Fruit fly (Drosophila melanogaster) whole organism, pupa: Measurements from ENCODE around the gene CG11583.
A peak's percentile ranks its signal among the peaks of the same experiment; 100 is the strongest.

Source experiments
- CG10348 ChIP-seq: fragments of 200-800 bp; sonication (Bioruptor generic); IDR thresholded peaks from 2 replicates; pipeline ENCODE4 v1.3.6; 2022; ENCODE audit warnings: missing biosample characterization, missing genetic modification characterization
- CG12605 ChIP-seq: fragments of 200-800 bp; sonication (Bioruptor generic); IDR thresholded peaks from 2 replicates; pipeline ENCODE4 v1.3.6; 2022; ENCODE audit warnings: missing biosample characterization, missing genetic modification characterization
- CG13204 ChIP-seq: fragments of 200-800 bp; sonication (Bioruptor generic); optimal IDR thresholded peaks from 2 replicates; lab custom pipeline; 2018; ENCODE audit warnings: missing biosample characterization, mild to moderate bottlenecking, missing genetic modification characterization, moderate library complexity
- CG14655 ChIP-seq: fragments of 200-800 bp; sonication (Bioruptor generic); optimal IDR thresholded peaks from 3 replicates; lab custom pipeline; 2017; ENCODE audit warnings: mild to moderate bottlenecking, missing biosample characterization, missing genetic modification reagents, missing genetic modification characterization
- CG15710 ChIP-seq: fragments of 200-800 bp; sonication (Bioruptor generic); optimal IDR thresholded peaks from 2 replicates; lab custom pipeline; 2018; ENCODE audit warnings: missing biosample characterization, mild to moderate bottlenecking, missing genetic modification characterization, moderate library complexity
- CG17806 ChIP-seq: fragments of 200-800 bp; sonication (Bioruptor generic); optimal IDR thresholded peaks from 2 replicates; lab custom pipeline; 2018; ENCODE audit warnings: missing biosample characterization, mild to moderate bottlenecking, missing genetic modification characterization, moderate library complexity
- CG32121 ChIP-seq: fragments of 200-800 bp; sonication (Bioruptor generic); IDR thresholded peaks from 2 replicates; pipeline ENCODE4 v1.3.6; 2022; ENCODE audit warnings: missing biosample characterization, missing genetic modification characterization
- CG34367 ChIP-seq: fragments of 200-800 bp; sonication (Bioruptor generic); optimal IDR thresholded peaks from 2 replicates; lab custom pipeline; 2018; ENCODE audit warnings: missing biosample characterization, mild to moderate bottlenecking, missing genetic modification characterization
- CG4496 ChIP-seq: fragments of 200-800 bp; sonication (Bioruptor generic); IDR thresholded peaks from 3 replicates; pipeline ENCODE4 v1.3.6; 2022; ENCODE audit warnings: missing biosample characterization, missing genetic modification characterization
- CG8159 ChIP-seq: fragments of 200-800 bp; sonication (Bioruptor generic); optimal IDR thresholded peaks from 3 replicates; lab custom pipeline; 2018; ENCODE audit warnings: missing biosample characterization, mild to moderate bottlenecking, missing genetic modification characterization, moderate library complexity
- CG8301 ChIP-seq: fragments of 200-800 bp; sonication (Bioruptor generic); optimal IDR thresholded peaks from 2 replicates; lab custom pipeline; 2018; ENCODE audit warnings: missing biosample characterization, mild to moderate bottlenecking, missing genetic modification characterization
- CG9948 ChIP-seq: fragments of 200-800 bp; sonication (Bioruptor generic); optimal IDR thresholded peaks from 2 replicates; lab custom pipeline; 2018; ENCODE audit warnings: missing biosample characterization, mild to moderate bottlenecking, missing genetic modification characterization, moderate library complexity
- D1 ChIP-seq: fragments of 200-800 bp; sonication (Bioruptor generic); optimal IDR thresholded peaks from 2 replicates; lab custom pipeline; 2018; ENCODE audit warnings: missing biosample characterization, mild to moderate bottlenecking, missing genetic modification characterization, moderate library complexity
- EcR ChIP-seq: fragments of 200-800 bp; sonication (Bioruptor generic); optimal IDR thresholded peaks from 3 replicates; lab custom pipeline; 2019; ENCODE audit warnings: missing biosample characterization, missing genetic modification characterization, mild to moderate bottlenecking, moderate library complexity, missing genetic modification reagents
- Ets98B ChIP-seq: fragments of 200-800 bp; sonication (Bioruptor generic); IDR thresholded peaks from 2 replicates; pipeline ENCODE4 v1.3.6; 2022; ENCODE audit warnings: missing biosample characterization, missing genetic modification characterization
- Pif1A ChIP-seq: fragments of 200-800 bp; sonication (Bioruptor generic); optimal IDR thresholded peaks from 3 replicates; lab custom pipeline; 2016; ENCODE audit warnings: missing biosample characterization, missing genetic modification characterization
- Pif1B ChIP-seq: fragments of 200-800 bp; sonication (Bioruptor generic); optimal IDR thresholded peaks from 3 replicates; lab custom pipeline; 2016; ENCODE audit warnings: missing biosample characterization, missing genetic modification characterization
- Snoo ChIP-seq: fragments of 200-800 bp; sonication (Bioruptor generic); optimal IDR thresholded peaks from 3 replicates; lab custom pipeline; 2017; ENCODE audit warnings: missing biosample characterization, mild to moderate bottlenecking, missing genetic modification characterization, inconsistent platforms
- fd96Ca ChIP-seq: fragments of 200-800 bp; sonication (Bioruptor generic); IDR thresholded peaks from 3 replicates; pipeline ENCODE4 v1.3.6; 2022; ENCODE audit warnings: missing biosample characterization, missing genetic modification characterization
- gl ChIP-seq: fragments of 200-800 bp; sonication (Bioruptor generic); optimal IDR thresholded peaks from 2 replicates; lab custom pipeline; 2018; ENCODE audit warnings: missing biosample characterization, mild to moderate bottlenecking, missing genetic modification characterization
- rn ChIP-seq: fragments of 200-800 bp; sonication (Bioruptor generic); IDR thresholded peaks from 2 replicates; pipeline ENCODE4 v1.3.6; 2022; ENCODE audit warnings: missing biosample characterization, missing genetic modification characterization

Gene CG11583

DNA sequence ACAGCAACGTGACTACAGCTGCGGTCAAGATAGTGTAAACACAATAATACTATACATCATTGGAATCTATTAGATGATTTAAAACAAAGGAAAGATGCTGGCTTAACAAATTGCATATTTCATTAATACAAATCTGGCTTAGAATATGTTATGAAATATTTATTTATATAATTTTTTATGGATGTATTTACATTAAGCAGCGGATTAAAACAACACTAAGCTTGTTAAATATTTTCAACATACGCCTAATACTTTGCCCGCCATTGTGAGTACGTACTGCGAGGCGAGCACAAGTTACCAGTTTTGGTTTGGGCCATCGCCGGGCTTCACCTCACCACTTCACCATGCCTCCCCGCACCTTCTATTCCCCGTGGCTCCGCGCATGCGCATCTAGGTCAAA is 12.7 kb downstream of the CG11583 start:
- TF ChIP-seq Pif1B (GFP tag; lab: Kevin White, UChicago) (peak; percentile 75), CG15710 (tag; lab: Kevin White, UChicago) (peak; percentile 81), Ets98B (GFP tag; lab: Robert Waterston, UW) (no peak; the same call in 1 of the 2 replicates), CG8301 (peak; percentile 88), gl (tag; lab: Kevin White, UChicago) (peak; percentile 52), CG9948 (tag; lab: Kevin White, UChicago) (peak; percentile 81), CG34367 (tag; lab: Kevin White, UChicago) (peak; percentile 57), CG17806 (tag; lab: Kevin White, UChicago) (peak; percentile 76), CG32121 (GFP tag; lab: Robert Waterston, UW) (peak; percentile 63), rn (GFP tag; lab: Robert Waterston, UW) (no peak), CG14655 (GFP tag; lab: Kevin White, UChicago) (peak; percentile 82), CG10348 (GFP tag; lab: Robert Waterston, UW) (no peak), CG8159 (tag; lab: Kevin White, UChicago) (peak; percentile 81), CG13204 (GFP tag; lab: Kevin White, UChicago) (no peak), D1 (tag; lab: Kevin White, UChicago) (peak; percentile 66), fd96Ca (GFP tag; lab: Robert Waterston, UW) (0 out of 3 replicates have a peak, but pooled peaks have one; percentile 24), EcR (GFP tag; lab: Kevin White, UChicago) (no peak), Snoo (tag; lab: Kevin White, UChicago) (peak; percentile 76), CG4496 (GFP tag; lab: Robert Waterston, UW) (peak; percentile 67; the same call in 1 of the 3 replicates), Pif1A (peak; percentile 66), CG12605 (GFP tag; lab: Robert Waterston, UW) (peak; percentile 78)
- TF ChIP-seq, all 21 proteins: peak for 16

DNA sequence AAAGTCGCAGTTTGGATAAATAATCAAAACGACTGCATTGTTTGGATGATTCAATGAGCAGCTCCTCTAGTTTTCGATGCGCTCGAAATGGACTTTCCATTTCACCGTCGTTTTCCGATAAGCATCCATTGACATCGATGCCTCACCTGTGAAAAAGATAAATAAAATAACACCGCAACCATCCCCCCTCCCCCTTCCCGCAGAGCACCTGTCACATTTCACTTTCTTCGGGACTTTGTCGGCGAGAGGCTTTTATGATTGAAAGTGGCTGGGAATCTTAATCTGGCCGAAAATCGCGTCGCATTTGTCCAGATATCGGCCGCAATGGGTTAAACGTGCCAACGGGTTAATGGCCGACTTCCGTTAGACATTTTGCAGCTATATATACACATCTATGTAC is 13.4 kb downstream of the CG11583 start:
- TF ChIP-seq CG34367 (tag; lab: Kevin White, UChicago): no peak
- no peak for TF ChIP-seq CG32121 (GFP tag; lab: Robert Waterston, UW)
- TF ChIP-seq Snoo (tag; lab: Kevin White, UChicago): no peak
- TF ChIP-seq CG13204 (GFP tag; lab: Kevin White, UChicago): no peak
- TF ChIP-seq fd96Ca (GFP tag; lab: Robert Waterston, UW): no peak
- TF ChIP-seq rn (GFP tag; lab: Robert Waterston, UW): no peak
- TF ChIP-seq Pif1A: no peak
- TF ChIP-seq CG14655 (GFP tag; lab: Kevin White, UChicago): no peak
- no peak for TF ChIP-seq CG4496 (GFP tag; lab: Robert Waterston, UW)
- no peak for TF ChIP-seq CG8301
- TF ChIP-seq gl (tag; lab: Kevin White, UChicago): no peak
- TF ChIP-seq CG10348 (GFP tag; lab: Robert Waterston, UW): no peak
- TF ChIP-seq D1 (tag; lab: Kevin White, UChicago): no peak
- TF ChIP-seq CG17806 (tag; lab: Kevin White, UChicago): no peak
- TF ChIP-seq CG8159 (tag; lab: Kevin White, UChicago): no peak

DNA sequence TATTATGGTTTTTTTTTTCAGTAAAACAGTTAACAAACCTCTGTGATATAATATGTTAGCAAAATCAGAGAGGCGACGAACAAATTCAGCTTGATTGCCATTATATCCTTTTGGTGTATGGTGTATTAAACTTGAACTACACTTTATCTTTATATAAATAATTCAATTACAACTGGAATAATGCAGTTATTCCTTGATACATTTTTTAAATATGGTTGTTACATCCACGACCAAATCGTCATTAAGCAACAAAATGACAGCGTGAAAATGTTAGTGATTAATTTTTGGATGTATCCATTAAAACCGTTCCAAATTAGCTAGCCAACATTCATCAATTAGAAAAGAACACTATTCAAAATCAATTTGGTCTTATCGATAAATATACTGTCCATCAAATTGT is 15.2 kb downstream of the CG11583 start, which contains the start of gene CG33764:
TSS of gene CG33764 (minus strand) at position 101 of the 400 bp plus-strand sequence.
- TF ChIP-seq Ets98B (GFP tag; lab: Robert Waterston, UW) (no peak), CG14655 (GFP tag; lab: Kevin White, UChicago) (no peak), CG12605 (GFP tag; lab: Robert Waterston, UW) (no peak), CG13204 (GFP tag; lab: Kevin White, UChicago) (no peak), CG9948 (tag; lab: Kevin White, UChicago) (no peak)

DNA sequence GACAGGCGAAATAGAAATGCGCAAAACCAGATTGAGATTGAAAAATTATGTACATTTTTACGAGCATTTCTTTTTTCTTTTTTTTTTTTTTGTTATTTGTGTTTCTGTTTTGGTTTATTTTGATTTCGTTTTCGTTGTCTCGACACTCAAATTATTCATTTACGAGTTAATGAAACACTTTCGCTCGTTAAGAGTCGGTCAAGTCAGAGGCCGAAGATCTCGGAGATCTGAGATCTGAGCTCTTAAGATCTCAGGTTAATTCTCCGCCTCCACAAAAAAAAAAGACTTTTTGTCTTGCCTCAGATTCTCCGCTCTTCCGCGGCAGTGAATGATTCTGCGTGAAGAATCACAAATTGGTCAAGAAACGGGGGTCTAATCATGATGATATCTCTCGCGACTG is 16.8 kb downstream of the CG11583 start:
- TF ChIP-seq CG8301 (no peak), Ets98B (GFP tag; lab: Robert Waterston, UW) (no peak), gl (tag; lab: Kevin White, UChicago) (no peak), CG4496 (GFP tag; lab: Robert Waterston, UW) (no peak), Snoo (tag; lab: Kevin White, UChicago) (no peak), CG13204 (GFP tag; lab: Kevin White, UChicago) (no peak), CG10348 (GFP tag; lab: Robert Waterston, UW) (no peak), CG8159 (tag; lab: Kevin White, UChicago) (no peak), EcR (GFP tag; lab: Kevin White, UChicago) (no peak), CG9948 (tag; lab: Kevin White, UChicago) (no peak), CG17806 (tag; lab: Kevin White, UChicago) (no peak), Pif1B (GFP tag; lab: Kevin White, UChicago) (no peak), Pif1A (no peak), CG15710 (tag; lab: Kevin White, UChicago) (no peak), rn (GFP tag; lab: Robert Waterston, UW) (no peak)

DNA sequence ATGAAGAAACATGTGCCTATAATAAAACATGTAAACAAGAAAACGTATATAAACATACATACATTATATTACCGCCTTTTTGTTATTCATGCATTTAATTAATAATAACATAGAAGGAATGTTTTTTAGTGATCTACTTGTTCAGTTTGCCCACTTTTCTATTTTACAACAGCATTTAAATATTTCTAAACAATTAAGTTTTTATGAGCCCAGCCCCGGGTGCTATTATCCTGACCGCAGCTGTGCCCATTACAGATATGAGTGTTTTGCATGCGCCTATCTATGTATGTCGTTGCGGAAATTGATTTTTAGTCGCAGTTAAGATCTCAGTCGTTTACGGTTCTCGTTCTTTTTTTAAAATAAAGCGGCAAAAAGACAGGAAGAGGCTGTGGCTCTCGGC is 17.7 kb downstream of the CG11583 start:
- TF ChIP-seq gl (tag; lab: Kevin White, UChicago) (no peak), CG32121 (GFP tag; lab: Robert Waterston, UW) (no peak), CG4496 (GFP tag; lab: Robert Waterston, UW) (no peak), CG34367 (tag; lab: Kevin White, UChicago) (no peak), Snoo (tag; lab: Kevin White, UChicago) (no peak)

DNA sequence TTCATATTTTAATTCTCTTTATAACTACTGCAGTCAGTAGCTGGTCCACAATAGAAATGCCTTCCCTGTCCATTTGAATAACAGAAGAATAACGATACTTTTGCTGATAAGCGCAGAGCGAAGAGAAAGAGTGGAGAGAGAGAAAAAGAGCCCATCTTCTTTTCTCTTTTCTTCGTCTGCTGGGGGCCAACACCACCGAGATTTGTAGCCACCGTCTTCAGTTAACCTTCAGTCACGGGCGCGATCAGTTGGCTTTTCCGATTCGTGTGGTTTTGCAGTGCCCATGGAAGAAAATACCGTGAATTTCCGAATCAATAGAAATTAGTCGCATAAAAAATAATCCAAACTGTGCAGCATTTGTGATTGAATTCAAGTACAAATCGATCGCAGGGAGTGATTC is 19.1 kb downstream of the CG11583 start, which contains the start of gene CG1273:
TSS of gene CG1273 (plus strand) at position 218 of the 400 bp plus-strand sequence.
- TF ChIP-seq CG8159 (tag; lab: Kevin White, UChicago) (no peak), fd96Ca (GFP tag; lab: Robert Waterston, UW) (no peak), Ets98B (GFP tag; lab: Robert Waterston, UW) (no peak), CG12605 (GFP tag; lab: Robert Waterston, UW) (no peak), CG15710 (tag; lab: Kevin White, UChicago) (no peak)
